Worm (Caenorhabditis elegans) whole organism, late embryonic: ENCODE results near the gene ama-1.

Experiments used
- F13H6.1 ChIP-seq: sonication (generic microtip); optimal IDR thresholded peaks from 2 replicates; lab custom pipeline; 2016; ENCODE audit warnings: missing genetic modification characterization, missing compliant biosample characterization
- ceh-14 ChIP-seq: sonication (generic microtip); optimal IDR thresholded peaks from 2 replicates; lab custom pipeline; 2016; ENCODE audit warnings: missing genotype, missing genetic modification characterization, missing compliant biosample characterization
- ceh-34 ChIP-seq: sonication (generic microtip); optimal IDR thresholded peaks from 2 replicates; lab custom pipeline; 2016; ENCODE audit warnings: mild to moderate bottlenecking, missing genetic modification characterization, missing compliant biosample characterization
- dmd-4 ChIP-seq: sonication (generic microtip); optimal IDR thresholded peaks from 2 replicates; lab custom pipeline; 2016; ENCODE audit warnings: borderline replicate concordance, missing genetic modification characterization, missing compliant biosample characterization
- eyg-1 ChIP-seq: sonication (generic microtip); optimal IDR thresholded peaks from 2 replicates; lab custom pipeline; 2016; ENCODE audit warnings: missing genotype, missing genetic modification characterization, missing compliant biosample characterization
- nhr-11 ChIP-seq: fragments of 150-350 bp; optimal IDR thresholded peaks from 2 replicates; lab custom pipeline; 2014; ENCODE audit warnings: missing biosample characterization, missing genetic modification characterization
- tbx-2 ChIP-seq: sonication (generic microtip); optimal IDR thresholded peaks from 2 replicates; lab custom pipeline; 2016; ENCODE audit warnings: missing genetic modification characterization, missing compliant biosample characterization

ce11 chrIV:4219983-4220382 is 27.9 kb upstream of the ama-1 start, which contains the start of gene F30B5.11:
- no peak for TF ChIP-seq dmd-4 (tag; lab: Kevin White, UChicago)
- TF ChIP-seq tbx-2, result no peak
- TF ChIP-seq F13H6.1, result no peak
- no peak for TF ChIP-seq ceh-14 (tag; lab: Kevin White, UChicago)
- TF ChIP-seq eyg-1 (tag; lab: Kevin White, UChicago), result no peak
- TF ChIP-seq nhr-11, result no peak
- TF ChIP-seq ceh-34, result no peak
